Worm (Caenorhabditis elegans) whole organism, L2 larva: ENCODE results near the gene kdin-1.

Experiments
- ama-1 ChIP-seq: fragments of 150-350 bp; optimal IDR thresholded peaks from 2 replicates; lab custom pipeline; 2018; ENCODE audit warnings: inconsistent platforms
- ceh-82 ChIP-seq: fragments of 150-350 bp; optimal IDR thresholded peaks from 2 replicates; lab custom pipeline; 2014; ENCODE audit warnings: missing biosample characterization, missing genetic modification characterization
- elt-3 ChIP-seq: sonication (generic microtip); optimal IDR thresholded peaks from 2 replicates; lab custom pipeline; 2017; ENCODE audit warnings: missing biosample characterization, missing genetic modification characterization
- mab-5 ChIP-seq: fragments of 150-350 bp; optimal IDR thresholded peaks from 2 replicates; lab custom pipeline; 2014; ENCODE audit warnings: missing biosample characterization, missing genetic modification characterization

ce11 chrIV:11004273-11004672, 34.2 kb upstream of the kdin-1 start, which contains the start of gene F13H10.1:
- TF ChIP-seq mab-5 (tag; lab: Kevin White, UChicago) (no peak), ama-1 (lab: Kevin White, UChicago) (no peak), elt-3 (tag; lab: Kevin White, UChicago) (no peak), ceh-82 (tag; lab: Kevin White, UChicago) (no peak)
